Worm (Caenorhabditis elegans) whole organism, L4/young adult: ENCODE measurements around the gene F13D12.10.

Source experiments
- W03F9.2 ChIP-seq: fragments of 150-350 bp; optimal IDR thresholded peaks from 2 replicates; lab custom pipeline; 2014; ENCODE audit warnings: missing biosample characterization, missing genetic modification characterization
- dao-5 ChIP-seq: sonication (generic microtip); optimal IDR thresholded peaks from 2 replicates; lab custom pipeline; 2016; ENCODE audit warnings: missing genotype, missing genetic modification characterization, moderate library complexity, missing compliant biosample characterization
- him-1 ChIP-seq: sonication (generic microtip); optimal IDR thresholded peaks from 2 replicates; lab custom pipeline; 2016; ENCODE audit warnings: missing genotype, missing genetic modification reagents, missing genetic modification characterization, missing compliant biosample characterization

ce11 chrII:11721604-11722003, 8.0 kb downstream of the F13D12.10 start:
- TF ChIP-seq W03F9.2 (tag; lab: Kevin White, UChicago): no peak
- no peak for TF ChIP-seq him-1
- TF ChIP-seq dao-5: no peak
